Fruit fly (Drosophila melanogaster): ENCODE results near the gene PolZ2.

PolZ2 gene

dm6 chr3R:5554082-5554481 lies 34.6 kb upstream of the PolZ2 start, which contains the start of gene Pcmt:
Gene Pcmt, minus strand, starts transcription at chr3R:5554316.
- TF ChIP-seq CG4730 (GFP tag; IDR thresholded peaks at IDR 0.05) (no peak), CG13287 (GFP tag; IDR thresholded peaks at IDR 0.05; ENCODE audit: partially characterized antibody) (peak; percentile 25; the same call in 1 of the 2 replicates), run (tag; optimal IDR thresholded peaks at IDR 0.05) (no peak), Dp (GFP tag; optimal IDR thresholded peaks at IDR 0.05) (peak; percentile 20), CG16813 (GFP tag; IDR thresholded peaks at IDR 0.05; ENCODE audit: partially characterized antibody) (peak; percentile 48; the same call in 1 of the 3 replicates), CG9876 (GFP tag; optimal IDR thresholded peaks at IDR 0.05) (no peak), CG42726 (GFP tag; IDR thresholded peaks at IDR 0.05; ENCODE audit: partially characterized antibody) (no peak), vnd (GFP tag; IDR thresholded peaks at IDR 0.05; ENCODE audit: partially characterized antibody) (0 out of 3 replicates have a peak, but pooled peaks have one; percentile 29), Rfx (GFP tag; IDR thresholded peaks at IDR 0.05) (no peak), MBD-R2 (GFP tag; IDR thresholded peaks at IDR 0.05) (peak; percentile 82), D19A (tag; optimal IDR thresholded peaks at IDR 0.05) (peak; percentile 6), CG6791 (GFP tag; IDR thresholded peaks at IDR 0.05; ENCODE audit: partially characterized antibody) (0 out of 3 replicates have a peak, but pooled peaks have one; percentile 41), MESR4 (GFP tag; optimal IDR thresholded peaks at IDR 0.05) (peak; percentile 52), CG4820 (GFP tag; optimal IDR thresholded peaks at IDR 0.05) (no peak), CG3847 (GFP tag; IDR thresholded peaks at IDR 0.05) (no peak), CG2678 (tag; optimal IDR thresholded peaks at IDR 0.05) (no peak), sna (GFP tag; IDR thresholded peaks at IDR 0.05; ENCODE audit: partially characterized antibody) (peak; percentile 32; the same call in 1 of the 2 replicates), row (GFP tag; IDR thresholded peaks at IDR 0.05) (peak; percentile 25; the same call in 2 of the 3 replicates), CG16863 (GFP tag; optimal IDR thresholded peaks at IDR 0.05) (no peak), pzg (GFP tag; optimal IDR thresholded peaks at IDR 0.05) (peak; percentile 31), Dll (GFP tag; IDR thresholded peaks at IDR 0.05; ENCODE audit: partially characterized antibody) (0 out of 4 replicates have a peak, but pooled peaks have one; percentile 51), CG1603 (tag; optimal IDR thresholded peaks at IDR 0.05) (peak; percentile 50), unc-4 (GFP tag; IDR thresholded peaks at IDR 0.05; ENCODE audit: partially characterized antibody) (0 out of 2 replicates have a peak, but pooled peaks have one; percentile 32), amos (GFP tag; IDR thresholded peaks at IDR 0.05; ENCODE audit: partially characterized antibody) (peak; percentile 37), E2f2 (GFP tag; IDR thresholded peaks at IDR 0.05) (peak; percentile 29), jing (GFP tag; optimal IDR thresholded peaks at IDR 0.05) (no peak), CG7556 (GFP tag; optimal IDR thresholded peaks at IDR 0.05) (no peak), mirr (GFP tag; optimal IDR thresholded peaks at IDR 0.05) (no peak), trem (tag; optimal IDR thresholded peaks at IDR 0.05) (peak; percentile 30), Sry-β (GFP tag; optimal IDR thresholded peaks at IDR 0.05) (no peak), Dref (GFP tag; IDR thresholded peaks at IDR 0.05) (peak; percentile 69), CG14014 (GFP tag; IDR thresholded peaks at IDR 0.05) (no peak), CG1529 (GFP tag; optimal IDR thresholded peaks at IDR 0.05) (no peak), stwl (tag; optimal IDR thresholded peaks at IDR 0.05) (peak; percentile 63), Sry-δ (GFP tag; optimal IDR thresholded peaks at IDR 0.05) (peak; percentile 70), CG2199 (GFP tag; IDR thresholded peaks at IDR 0.05) (0 out of 3 replicates have a peak, but pooled peaks have one; percentile 22), Antp (GFP tag; optimal IDR thresholded peaks at IDR 0.05) (no peak), BEAF-32 (GFP tag; optimal IDR thresholded peaks at IDR 0.05) (peak; percentile 37), Scr (GFP tag; IDR thresholded peaks at IDR 0.05; ENCODE audit: partially characterized antibody) (peak; percentile 55; the same call in 1 of the 2 replicates), CG30020 (tag; optimal IDR thresholded peaks at IDR 0.05) (peak; percentile 22), CG34224 (GFP tag; IDR thresholded peaks at IDR 0.05; ENCODE audit: partially characterized antibody) (peak; percentile 24; the same call in 2 of the 3 replicates), hb (GFP tag; IDR thresholded peaks at IDR 0.05; ENCODE audit: partially characterized antibody) (no peak), Doc3 (GFP tag; IDR thresholded peaks at IDR 0.05; ENCODE audit: partially characterized antibody) (0 out of 3 replicates have a peak, but pooled peaks have one; percentile 50), Ravus (GFP tag; IDR thresholded peaks at IDR 0.05) (no peak), cg (GFP tag; optimal IDR thresholded peaks at IDR 0.05) (peak; percentile 55), ewg (GFP tag; optimal IDR thresholded peaks at IDR 0.05) (no peak)

All from whole organism, embryonic.